Worm (Caenorhabditis elegans): Measurements from ENCODE around the gene C47E12.9.

Gene C47E12.9

DNA sequence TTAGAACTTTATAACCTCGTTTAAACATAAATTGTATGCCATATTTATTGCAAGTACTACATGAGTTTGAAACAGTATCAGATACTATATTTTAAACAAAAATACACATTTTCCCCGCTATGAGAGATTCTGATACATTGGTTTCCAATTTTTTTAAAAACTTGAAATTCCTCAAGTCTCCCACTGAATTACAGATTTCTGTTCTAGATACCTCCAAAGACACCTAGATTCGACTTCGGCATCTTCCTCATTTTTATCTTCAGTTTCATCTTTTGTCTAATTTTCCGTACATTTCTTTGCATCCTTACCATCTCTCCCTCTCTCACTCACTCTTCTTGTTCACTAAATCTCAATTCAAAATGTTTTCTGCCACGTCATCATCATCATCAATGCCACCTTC is 10.5 kb upstream of the C47E12.9 start, which contains the start of gene T13H10.2:
T13H10.2 (plus strand) TSS at position 301 of the 400 bp plus-strand sequence.
- TF ChIP-seq dpl-1 (GFP tag; optimal IDR thresholded peaks at IDR 0.05) (no peak), mab-9 (GFP tag; IDR thresholded peaks at IDR 0.05) (no peak)

ce11 chrIV:9969081-9969480 is 5.4 kb upstream of the C47E12.9 start, which contains the start of the genes kin-5 and C47E12.11:
kin-5 (minus strand) TSS chrIV:9969181.
C47E12.11 (plus strand) TSS chrIV:9969400.
- TF ChIP-seq nhr-11 (tag; optimal IDR thresholded peaks at IDR 0.05): no peak
- no peak for TF ChIP-seq ces-1 (GFP tag; optimal IDR thresholded peaks at IDR 0.05)
- TF ChIP-seq vab-15 (tag; optimal IDR thresholded peaks at IDR 0.05): no peak
- no peak for TF ChIP-seq efl-1 (optimal IDR thresholded peaks at IDR 0.05)
- TF ChIP-seq efl-1 (GFP tag; optimal IDR thresholded peaks at IDR 0.05 in 1 of 2): no peak
- no peak for TF ChIP-seq C04F5.9 (tag; optimal IDR thresholded peaks at IDR 0.05)
- no peak for TF ChIP-seq jun-1 (tag; optimal IDR thresholded peaks at IDR 0.05)
- TF ChIP-seq C34B4.2 (tag; optimal IDR thresholded peaks at IDR 0.05): no peak
- no peak for TF ChIP-seq ceh-63 (GFP tag; optimal IDR thresholded peaks at IDR 0.05)
- TF ChIP-seq pag-3 (tag; optimal IDR thresholded peaks at IDR 0.05; ENCODE audit: borderline replicate concordance, insufficient read depth): no peak
- no peak for TF ChIP-seq hlh-4 (tag; optimal IDR thresholded peaks at IDR 0.05)
- TF ChIP-seq skn-1 (tag; optimal IDR thresholded peaks at IDR 0.05): no peak
- no peak for TF ChIP-seq nhr-19 (GFP tag; conservative IDR thresholded peaks at IDR 0.05)

- TF ChIP-seq ceh-82 (tag; optimal IDR thresholded peaks at IDR 0.05): no peak
- TF ChIP-seq mdl-1 (tag; optimal IDR thresholded peaks at IDR 0.05): no peak
- no peak for TF ChIP-seq dsc-1 (tag; optimal IDR thresholded peaks at IDR 0.05)
- no peak for TF ChIP-seq ceh-90 (tag; optimal IDR thresholded peaks at IDR 0.05)
- TF ChIP-seq ztf-4 (tag; optimal IDR thresholded peaks at IDR 0.05): no peak
- TF ChIP-seq snu-23 (GFP tag; optimal IDR thresholded peaks at IDR 0.05): no peak
These were observed 1.9 kb upstream of the C47E12.9 start, which contains the start of the genes C47E12.12 and C47E12.10 for ce11 chrIV:9972629-9973028. C47E12.12 (minus strand) TSS chrIV:9972729. C47E12.10 (plus strand) TSS chrIV:9972800.

ce11 chrIV:9976284-9976683 is 1.8 kb downstream of the C47E12.9 start, which contains the start of gene C47E12.14:
C47E12.14 (minus strand) TSS chrIV:9976384.
- TF ChIP-seq unc-62 (GFP tag; optimal IDR thresholded peaks at IDR 0.05): no peak
- TF ChIP-seq lin-14 (GFP tag; optimal IDR thresholded peaks at IDR 0.05): no peak
- TF ChIP-seq ztf-4 (tag; optimal IDR thresholded peaks at IDR 0.05): no peak
- TF ChIP-seq nhr-28 (tag; optimal IDR thresholded peaks at IDR 0.05): no peak
- TF ChIP-seq tbx-2 (tag; optimal IDR thresholded peaks at IDR 0.05): no peak
- no peak for TF ChIP-seq ceh-88 (GFP tag; IDR thresholded peaks at IDR 0.05)
- TF ChIP-seq xbp-1 (tag; optimal IDR thresholded peaks at IDR 0.05): no peak
- no peak for TF ChIP-seq lin-35 (GFP tag; optimal IDR thresholded peaks at IDR 0.05)
- no peak for TF ChIP-seq nhr-71 (tag; optimal IDR thresholded peaks at IDR 0.05)
- no peak for TF ChIP-seq C34B4.2 (tag; optimal IDR thresholded peaks at IDR 0.05)
- TF ChIP-seq dpl-1 (GFP tag; optimal IDR thresholded peaks at IDR 0.05): no peak
- no peak for TF ChIP-seq hpl-2 (GFP tag; optimal IDR thresholded peaks at IDR 0.05)
- TF ChIP-seq ceh-8 (GFP tag; optimal IDR thresholded peaks at IDR 0.05): no peak
- no peak for TF ChIP-seq mdl-1 (tag; optimal IDR thresholded peaks at IDR 0.05)
- TF ChIP-seq snu-23 (GFP tag; optimal IDR thresholded peaks at IDR 0.05): no peak
- no peak for TF ChIP-seq nhr-85 (tag)
- no peak for TF ChIP-seq egl-13 (tag; optimal IDR thresholded peaks at IDR 0.05)
- no peak for TF ChIP-seq zag-1 (tag; optimal IDR thresholded peaks at IDR 0.05)
- TF ChIP-seq fkh-8 (tag; optimal IDR thresholded peaks at IDR 0.05): no peak
- no peak for TF ChIP-seq blmp-1 (tag; optimal IDR thresholded peaks at IDR 0.05)

Data from whole organism, L1 larva.